Fruit fly (Drosophila melanogaster): ENCODE results near the gene CG7423.

The CG7423 gene

dm6 chrX:19040261-19040660 is 42.8 kb downstream of the CG7423 start:
- TF ChIP-seq CG13204 (GFP tag; optimal IDR thresholded peaks at IDR 0.05) (no peak), CG15710 (tag; optimal IDR thresholded peaks at IDR 0.05) (no peak), rn (GFP tag; IDR thresholded peaks at IDR 0.05) (no peak), CG14655 (GFP tag; optimal IDR thresholded peaks at IDR 0.05) (no peak), CG12605 (GFP tag; IDR thresholded peaks at IDR 0.05) (no peak), CG32121 (GFP tag; IDR thresholded peaks at IDR 0.05) (no peak), EcR (GFP tag; optimal IDR thresholded peaks at IDR 0.05) (no peak), CG34367 (tag; optimal IDR thresholded peaks at IDR 0.05) (no peak)

dm6 chrX:19037137-19037536 is 46.0 kb downstream of the CG7423 start:
- TF ChIP-seq CG12605 (GFP tag; IDR thresholded peaks at IDR 0.05) (no peak), CG13204 (GFP tag; optimal IDR thresholded peaks at IDR 0.05) (no peak), CG9948 (tag; optimal IDR thresholded peaks at IDR 0.05) (no peak), fd96Ca (GFP tag; IDR thresholded peaks at IDR 0.05) (no peak), gl (tag; optimal IDR thresholded peaks at IDR 0.05) (no peak), CG15710 (tag; optimal IDR thresholded peaks at IDR 0.05) (no peak), CG10348 (GFP tag; IDR thresholded peaks at IDR 0.05) (no peak), EcR (GFP tag; optimal IDR thresholded peaks at IDR 0.05) (no peak), CG17806 (tag; optimal IDR thresholded peaks at IDR 0.05) (no peak), CG32121 (GFP tag; IDR thresholded peaks at IDR 0.05) (no peak), Ets98B (GFP tag; IDR thresholded peaks at IDR 0.05) (no peak), rn (GFP tag; IDR thresholded peaks at IDR 0.05) (no peak), D1 (tag; optimal IDR thresholded peaks at IDR 0.05) (no peak), CG14655 (GFP tag; optimal IDR thresholded peaks at IDR 0.05) (no peak), Pif1A (GFP tag; optimal IDR thresholded peaks at IDR 0.05) (no peak)

DNA sequence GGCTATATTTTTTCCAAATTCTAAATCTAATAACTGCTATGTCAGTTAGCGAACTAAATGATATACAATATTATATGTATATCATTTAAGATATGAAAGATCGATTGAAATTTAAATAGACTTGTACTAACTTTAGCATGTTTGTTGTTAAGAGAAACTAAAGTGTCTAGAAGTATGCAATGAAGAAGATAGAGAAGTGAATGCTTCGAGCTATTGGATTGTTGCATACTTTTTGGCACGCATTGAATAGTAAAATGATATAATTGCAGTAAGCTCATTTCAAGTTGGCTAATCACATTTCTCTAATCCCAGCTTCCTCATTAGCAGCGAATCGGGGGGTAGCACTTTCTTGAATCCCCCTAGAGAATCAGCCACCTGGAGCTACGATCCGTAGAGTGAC is 49.4 kb downstream of the CG7423 start:
- no peak for TF ChIP-seq Pif1B (GFP tag; optimal IDR thresholded peaks at IDR 0.05)
- TF ChIP-seq Ets98B (GFP tag; IDR thresholded peaks at IDR 0.05): no peak
- no peak for TF ChIP-seq CG8159 (tag; optimal IDR thresholded peaks at IDR 0.05)
- TF ChIP-seq CG13204 (GFP tag; optimal IDR thresholded peaks at IDR 0.05): no peak
- TF ChIP-seq CG4496 (GFP tag; IDR thresholded peaks at IDR 0.05): no peak
- no peak for TF ChIP-seq CG8301 (tag; optimal IDR thresholded peaks at IDR 0.05)
- no peak for TF ChIP-seq CG10348 (GFP tag; IDR thresholded peaks at IDR 0.05)
- no peak for TF ChIP-seq CG17806 (tag; optimal IDR thresholded peaks at IDR 0.05)
- no peak for TF ChIP-seq EcR (GFP tag; optimal IDR thresholded peaks at IDR 0.05)
- TF ChIP-seq D1 (tag; optimal IDR thresholded peaks at IDR 0.05): no peak
- no peak for TF ChIP-seq CG9948 (tag; optimal IDR thresholded peaks at IDR 0.05)
- TF ChIP-seq CG34367 (tag; optimal IDR thresholded peaks at IDR 0.05): no peak
- TF ChIP-seq CG32121 (GFP tag; IDR thresholded peaks at IDR 0.05): no peak
- TF ChIP-seq fd96Ca (GFP tag; IDR thresholded peaks at IDR 0.05): no peak
- no peak for TF ChIP-seq rn (GFP tag; IDR thresholded peaks at IDR 0.05)
- no peak for TF ChIP-seq CG15710 (tag; optimal IDR thresholded peaks at IDR 0.05)
- no peak for TF ChIP-seq CG14655 (GFP tag; optimal IDR thresholded peaks at IDR 0.05)

All from whole organism, pupa.